Worm (Caenorhabditis elegans) whole organism, dauer: ENCODE data around the gene T19C4.1.

Source experiments
- unc-62 ChIP-seq: sonication (generic microtip); optimal IDR thresholded peaks from 2 replicates; lab custom pipeline; 2017; ENCODE audit warnings: missing biosample characterization, missing genetic modification reagents, missing genetic modification characterization

T19C4.1 gene

DNA sequence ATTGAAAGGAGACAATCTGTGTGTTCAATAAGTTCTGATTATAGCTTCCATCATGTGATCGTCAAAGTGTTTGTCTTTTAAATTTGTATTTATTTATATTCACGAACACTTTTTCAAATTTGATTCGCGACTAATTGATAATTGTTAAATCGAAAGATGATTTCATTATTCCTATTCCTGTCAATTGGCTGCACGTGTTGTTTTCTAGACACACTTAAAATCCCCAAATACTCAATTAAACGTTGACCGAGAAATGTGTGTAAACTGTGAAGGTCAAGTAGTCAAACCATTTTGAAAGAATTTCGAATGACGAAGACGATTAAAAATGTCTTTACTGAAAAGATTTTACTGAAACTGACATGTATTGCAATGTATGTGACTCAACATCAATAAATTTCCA, 31.4 kb downstream of the T19C4.1 start:
- TF ChIP-seq unc-62: no peak

DNA sequence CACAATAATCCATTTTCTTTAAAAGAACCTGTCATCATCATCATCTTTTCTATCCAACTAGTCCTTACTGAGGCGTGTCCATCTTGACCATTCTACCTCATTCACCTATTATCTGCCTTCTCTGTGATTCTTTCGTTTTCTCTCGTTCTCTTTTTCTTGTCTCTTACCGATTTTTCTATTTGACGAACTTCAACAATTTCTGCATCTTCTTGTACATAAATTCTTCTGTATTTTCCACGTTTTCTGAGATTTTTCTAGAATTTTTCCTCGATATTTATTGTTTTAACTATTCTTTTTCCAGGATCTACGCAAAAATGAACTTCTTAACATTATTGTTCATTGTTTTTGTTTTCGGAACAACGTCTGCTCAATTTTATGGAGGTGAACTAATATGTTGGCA, 33.4 kb downstream of the T19C4.1 start, which contains the start of gene cnc-10:
Gene cnc-10, plus strand, starts transcription at position 301 of the 400 bp plus-strand sequence.
- no peak for TF ChIP-seq unc-62

DNA sequence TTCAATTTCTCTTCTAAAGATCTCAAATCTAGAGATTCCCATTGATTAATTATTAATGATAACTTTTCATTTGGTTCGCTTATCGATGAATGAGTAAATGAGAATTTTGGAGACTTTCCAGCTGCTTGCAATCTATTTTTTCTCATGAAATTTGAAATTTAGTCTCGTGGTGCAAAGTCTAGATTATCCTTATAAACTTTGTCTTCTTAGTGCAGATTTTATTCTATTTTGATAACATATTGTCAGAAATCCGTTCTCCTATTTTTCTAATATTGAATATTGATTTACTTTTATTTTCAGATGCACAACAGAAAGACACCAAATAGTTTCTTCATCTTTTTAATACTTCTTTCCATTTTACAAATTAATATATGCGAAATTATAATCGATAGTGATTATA, 41.5 kb downstream of the T19C4.1 start, which contains the start of gene lgc-49:
Gene lgc-49, plus strand, starts transcription at position 301 of the 400 bp plus-strand sequence.
- no peak for TF ChIP-seq unc-62

ce11 chrV:11196109-11196508, 46.6 kb downstream of the T19C4.1 start, which contains the start of gene clc-6:
clc-6 (minus strand) TSS chrV:11196209.
- TF ChIP-seq unc-62: no peak

ce11 chrV:11196631-11197258, 47.2 kb downstream of the T19C4.1 start:
- no peak for TF ChIP-seq unc-62

ce11 chrV:11198094-11198493, 48.6 kb downstream of the T19C4.1 start:
- no peak for TF ChIP-seq unc-62

- no peak for TF ChIP-seq unc-62
Observed at ce11 chrV:11199497-11199896, 50.0 kb downstream of the T19C4.1 start.

ce11 chrV:11200316-11200715, 50.8 kb downstream of the T19C4.1 start, which contains the start of gene K10D6.3:
K10D6.3 (plus strand) TSS chrV:11200616.
- TF ChIP-seq unc-62: no peak
